Worm (Caenorhabditis elegans) whole organism, dauer: ENCODE data around the gene F41C6.4.

Experiments
- unc-62 ChIP-seq: sonication (generic microtip); optimal IDR thresholded peaks from 2 replicates; lab custom pipeline; 2017; ENCODE audit warnings: missing biosample characterization, missing genetic modification reagents, missing genetic modification characterization

Gene F41C6.4

ce11 chrX:6835166-6835565, 39.5 kb downstream of the F41C6.4 start, which contains the start of gene F41B4.2:
TSS of gene F41B4.2 (minus strand) at chrX:6835266.
- TF ChIP-seq unc-62 (GFP tag; lab: Kevin White, UChicago), result no peak

ce11 chrX:6825840-6826239, 48.8 kb downstream of the F41C6.4 start, which contains the start of gene F41B4.1:
TSS of gene F41B4.1 (minus strand) at chrX:6825862.
- no peak for TF ChIP-seq unc-62 (GFP tag; lab: Kevin White, UChicago)
